Worm (Caenorhabditis elegans): ENCODE measurements around the gene F43E2.6.

ce11 chrII:7406438-7406837, 37.8 kb upstream of the F43E2.6 start:
- TF ChIP-seq ama-1 (optimal IDR thresholded peaks at IDR 0.05) (no peak), F13C5.2 (tag; optimal IDR thresholded peaks at IDR 0.05) (no peak), hnd-1 (tag; optimal IDR thresholded peaks at IDR 0.05) (no peak), flt-1 (GFP tag; IDR thresholded peaks at IDR 0.05) (no peak), ceh-36 (tag; optimal IDR thresholded peaks at IDR 0.05) (no peak), sea-1 (GFP tag; conservative IDR thresholded peaks at IDR 0.05) (no peak), B0310.2 (tag; optimal IDR thresholded peaks at IDR 0.05) (no peak), hmg-4 (GFP tag; optimal IDR thresholded peaks at IDR 0.05) (no peak), tbx-37 (GFP tag; conservative IDR thresholded peaks at IDR 0.05) (no peak)
